Worm (Caenorhabditis elegans): ENCODE data around the gene R03G5.6.

DNA sequence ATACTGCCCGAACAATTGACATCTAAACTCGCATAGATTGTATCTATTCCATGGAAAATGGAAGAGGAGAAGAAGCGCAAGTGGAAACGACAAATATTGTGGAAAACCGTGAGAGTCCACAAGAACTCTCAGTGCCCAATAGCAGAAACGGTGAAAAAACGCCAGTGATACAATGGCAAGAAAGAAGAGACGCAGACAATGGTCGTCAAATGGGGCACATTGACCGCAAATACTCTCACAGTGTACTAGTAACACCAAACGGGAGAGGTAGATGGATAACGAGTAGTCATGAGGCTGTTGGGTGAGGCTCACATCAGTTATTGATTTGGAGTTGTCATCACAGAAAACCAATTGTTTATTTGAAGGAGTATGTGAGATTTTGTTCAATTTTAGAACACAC, 34.3 kb downstream of the R03G5.6 start, which contains the start of gene ZK154.4:
- TF ChIP-seq dpl-1 (GFP tag; optimal IDR thresholded peaks at IDR 0.05) (no peak), tbp1 (GFP tag; optimal IDR thresholded peaks at IDR 0.05) (no peak), ets-4 (GFP tag; optimal IDR thresholded peaks at IDR 0.05) (no peak), nhr-179 (tag; optimal IDR thresholded peaks at IDR 0.05) (no peak), F39B2.1 (GFP tag; IDR thresholded peaks at IDR 0.05) (no peak)

Measured in whole organism, young adult.